Worm (Caenorhabditis elegans): ENCODE data around the gene hlh-28.
A peak's percentile ranks its signal among the peaks of the same experiment; 100 is the strongest.

Gene hlh-28

DNA sequence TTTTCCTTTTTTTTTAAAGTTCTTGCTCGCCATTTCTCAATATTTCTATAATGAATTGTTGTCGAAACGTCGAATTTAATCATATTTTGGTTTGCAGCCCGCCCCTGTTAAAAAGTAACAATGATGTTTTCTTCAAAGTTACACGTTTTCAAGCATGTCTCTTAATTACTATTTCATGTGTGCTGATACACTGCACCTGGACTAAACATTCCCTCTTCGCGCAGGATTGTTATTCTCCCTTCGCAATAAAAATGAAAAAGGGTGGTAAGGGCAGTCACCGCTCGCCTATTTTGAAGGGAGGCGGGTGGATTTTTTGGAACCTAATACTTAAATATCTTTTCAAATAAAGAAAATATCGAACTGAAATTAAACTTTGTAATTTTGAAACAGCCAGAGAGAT lies 5.4 kb upstream of the hlh-28 start (continued):
- TF ChIP-seq athp-1 (tag; optimal IDR thresholded peaks at IDR 0.05) (no peak), F39B2.1 (GFP tag; IDR thresholded peaks at IDR 0.05) (no peak), ztf-25 (GFP tag; IDR thresholded peaks at IDR 0.05) (no peak), sea-2 (GFP tag; IDR thresholded peaks at IDR 0.05) (no peak), tbp1 (GFP tag; optimal IDR thresholded peaks at IDR 0.05) (peak; percentile 36), rpc-1 (optimal IDR thresholded peaks at IDR 0.05) (no peak), rpc-1 (tag; optimal IDR thresholded peaks at IDR 0.05) (no peak), rcor-1 (GFP tag; IDR thresholded peaks at IDR 0.05) (0 out of 2 replicates have a peak, but pooled peaks have one; percentile 36), lsl-1 (GFP tag; optimal IDR thresholded peaks at IDR 0.05) (no peak), lin-54 (GFP tag; optimal IDR thresholded peaks at IDR 0.05) (no peak), snpc-4 (GFP tag; optimal IDR thresholded peaks at IDR 0.05) (no peak), snpc-4 (tag; optimal IDR thresholded peaks at IDR 0.05) (peak in 2 of 4 experiments; percentile 15 to 18), F23B12.7 (tag; optimal IDR thresholded peaks at IDR 0.05; ENCODE audit: insufficient read depth) (no peak), snpc-1.1 (tag; optimal IDR thresholded peaks at IDR 0.05; ENCODE audit: insufficient read depth) (no peak), ceh-100 (GFP tag; IDR thresholded peaks at IDR 0.05) (no peak), lag-1 (GFP tag; IDR thresholded peaks at IDR 0.05) (0 out of 2 replicates have a peak, but pooled peaks have one; percentile 37), K11D2.4 (GFP tag; IDR thresholded peaks at IDR 0.05) (peak; percentile 87), F57C9.4 (tag; optimal IDR thresholded peaks at IDR 0.05) (no peak), ztf-18 (tag; optimal IDR thresholded peaks at IDR 0.05) (no peak), him-1 (tag; optimal IDR thresholded peaks at IDR 0.05) (no peak), tlf-1 (GFP tag; optimal IDR thresholded peaks at IDR 0.05) (peak; percentile 31), chd-7 (tag; optimal IDR thresholded peaks at IDR 0.05) (no peak), rec-8 (tag; optimal IDR thresholded peaks at IDR 0.05) (no peak), xnd-1 (tag; optimal IDR thresholded peaks at IDR 0.05) (no peak), ekl-4 (GFP tag; IDR thresholded peaks at IDR 0.05) (0 out of 2 replicates have a peak, but pooled peaks have one; percentile 32), somi-1 (GFP tag; optimal IDR thresholded peaks at IDR 0.05) (no peak), attf-3 (GFP tag; conservative IDR thresholded peaks at IDR 0.05) (no peak), die-1 (tag; optimal IDR thresholded peaks at IDR 0.05) (no peak), mes-4 (tag; optimal IDR thresholded peaks at IDR 0.05) (no peak), B0019.2 (GFP tag; conservative IDR thresholded peaks at IDR 0.05) (no peak), madf-6 (GFP tag; IDR thresholded peaks at IDR 0.05) (no peak), aptf-3 (GFP tag; IDR thresholded peaks at IDR 0.05) (no peak), sptf-2 (GFP tag; optimal IDR thresholded peaks at IDR 0.05) (no peak), pha-4 (tag; optimal IDR thresholded peaks at IDR 0.05) (no peak), bed-1 (GFP tag; IDR thresholded peaks at IDR 0.05) (no peak), ceh-27 (GFP tag; optimal IDR thresholded peaks at IDR 0.05) (peak; percentile 17), hmg-20 (GFP tag; IDR thresholded peaks at IDR 0.05) (peak; percentile 60; the same call in 1 of the 2 replicates), C06A6.2 (GFP tag; conservative IDR thresholded peaks at IDR 0.05) (0 out of 2 replicates have a peak, but pooled peaks have one; percentile 29), K12H6.12 (tag; optimal IDR thresholded peaks at IDR 0.05) (no peak), F52B5.7 (tag; optimal IDR thresholded peaks at IDR 0.05) (no peak), F57A8.1 (GFP tag; optimal IDR thresholded peaks at IDR 0.05) (no peak), egl-18 (GFP tag; IDR thresholded peaks at IDR 0.05) (no peak), F49E8.2 (tag; optimal IDR thresholded peaks at IDR 0.05; ENCODE audit: insufficient read depth) (no peak), nhr-27 (tag; optimal IDR thresholded peaks at IDR 0.05) (no peak), Y56A3A.18 (GFP tag; IDR thresholded peaks at IDR 0.05) (peak; percentile 87), cebp-2 (GFP tag; IDR thresholded peaks at IDR 0.05) (no peak), ztf-28 (GFP tag; IDR thresholded peaks at IDR 0.05) (no peak), repo-1 (tag; optimal IDR thresholded peaks at IDR 0.05) (no peak), akir-1 (GFP tag; optimal IDR thresholded peaks at IDR 0.05) (peak; percentile 7)
